Worm (Caenorhabditis elegans): ENCODE data around the gene hpo-25.

The hpo-25 gene

DNA sequence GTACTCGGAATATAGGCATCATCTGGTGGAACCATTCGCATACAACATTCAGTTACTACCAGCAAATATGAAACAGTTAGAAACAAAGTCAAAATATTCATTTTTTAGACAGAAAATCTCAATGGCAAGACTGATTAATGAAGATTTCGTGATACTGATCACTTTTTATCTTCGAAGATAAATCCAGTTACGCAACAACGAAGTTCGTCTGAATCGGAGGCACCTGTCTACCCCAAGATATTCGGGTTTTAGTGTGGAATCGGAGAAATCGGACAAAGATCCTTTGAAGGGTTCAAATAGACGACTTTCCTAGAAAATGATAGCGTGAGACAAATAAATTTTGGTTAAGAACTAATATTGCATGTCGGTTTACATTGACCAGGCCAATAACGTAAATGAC, 26.8 kb downstream of the hpo-25 start, which contains the start of gene F16G10.13:
Gene F16G10.13 (minus strand): TSS at position 101 of the 400 bp plus-strand sequence.
- no peak for TF ChIP-seq mab-5 (tag; optimal IDR thresholded peaks at IDR 0.05)
- no peak for TF ChIP-seq sptf-1 (tag; optimal IDR thresholded peaks at IDR 0.05)
- TF ChIP-seq ham-2 (GFP tag; optimal IDR thresholded peaks at IDR 0.05), result no peak
- TF ChIP-seq nhr-237 (tag; optimal IDR thresholded peaks at IDR 0.05), result no peak

DNA sequence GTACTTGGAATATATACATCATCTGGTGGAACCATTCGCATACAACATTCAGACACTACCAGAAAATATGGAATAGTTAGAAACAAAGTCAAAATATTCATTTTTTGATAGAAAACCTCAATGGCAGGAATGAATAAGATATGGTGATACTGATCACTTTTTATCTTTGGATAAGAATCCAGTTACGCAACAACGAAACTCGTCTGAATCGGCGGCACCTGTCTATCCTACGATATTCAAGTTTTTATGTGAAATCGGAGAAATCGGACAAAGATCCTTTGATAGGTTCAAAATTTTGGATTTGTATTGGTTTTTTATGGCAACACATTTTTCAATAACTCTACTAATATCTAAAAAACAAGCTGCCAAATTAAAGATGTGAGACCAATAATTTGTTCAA, 29.8 kb downstream of the hpo-25 start, which contains the start of gene F16G10.14:
Gene F16G10.14 (minus strand): TSS at position 101 of the 400 bp plus-strand sequence.
- TF ChIP-seq ceh-43 (GFP tag; optimal IDR thresholded peaks at IDR 0.05) (no peak), snpc-4 (tag; optimal IDR thresholded peaks at IDR 0.05) (no peak), blmp-1 (tag; optimal IDR thresholded peaks at IDR 0.05) (no peak), lin-32 (GFP tag; optimal IDR thresholded peaks at IDR 0.05) (no peak), ces-1 (GFP tag; optimal IDR thresholded peaks at IDR 0.05) (no peak), sem-2 (GFP tag; optimal IDR thresholded peaks at IDR 0.05) (no peak)

DNA sequence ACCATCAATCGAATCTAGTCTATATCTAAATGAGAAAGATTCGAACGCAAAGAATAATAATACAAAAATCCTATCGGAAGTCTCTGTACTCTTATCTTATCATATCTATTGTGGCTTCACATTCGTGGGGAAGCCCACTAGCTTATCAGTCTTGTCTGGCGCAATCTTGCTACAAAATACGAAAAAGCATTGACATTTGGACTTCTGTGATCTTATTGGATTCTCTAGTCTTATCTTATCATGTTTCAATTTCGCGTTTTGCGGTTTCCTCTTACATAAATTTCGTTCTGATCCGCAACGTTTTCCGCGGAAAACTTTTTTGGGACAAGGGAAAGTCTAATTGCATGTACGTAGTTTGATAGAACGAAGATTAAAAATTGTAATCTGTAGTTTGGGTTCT, 30.8 kb downstream of the hpo-25 start:
- TF ChIP-seq elt-3 (tag; optimal IDR thresholded peaks at IDR 0.05) (no peak), nhr-237 (tag; optimal IDR thresholded peaks at IDR 0.05) (no peak), ceh-39 (tag; optimal IDR thresholded peaks at IDR 0.05) (no peak), flh-1 (GFP tag; optimal IDR thresholded peaks at IDR 0.05) (no peak)

DNA sequence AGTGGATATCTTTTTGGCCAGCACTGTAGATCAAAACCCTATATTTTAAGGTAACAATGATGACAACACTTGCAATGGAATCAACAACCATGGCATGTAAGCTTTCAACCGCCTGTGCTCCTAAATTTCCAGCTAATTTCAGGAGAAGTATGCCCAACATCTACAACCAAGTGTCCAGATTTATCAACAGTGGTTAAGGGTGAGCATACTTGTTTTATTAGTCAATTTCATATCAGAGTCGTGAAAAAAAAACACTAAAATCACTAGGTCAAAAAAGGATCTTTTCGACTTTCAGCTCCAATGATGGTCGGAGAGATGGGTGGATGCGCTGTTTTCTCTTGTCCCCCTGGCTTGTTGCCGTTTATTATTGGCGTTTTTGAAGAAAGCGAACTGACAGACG, 34.9 kb downstream of the hpo-25 start, which contains the start of gene F16G10.1:
Gene F16G10.1 (plus strand): TSS at position 301 of the 400 bp plus-strand sequence.
- TF ChIP-seq sptf-1 (tag; optimal IDR thresholded peaks at IDR 0.05) (no peak), nhr-76 (tag; optimal IDR thresholded peaks at IDR 0.05) (no peak)

DNA sequence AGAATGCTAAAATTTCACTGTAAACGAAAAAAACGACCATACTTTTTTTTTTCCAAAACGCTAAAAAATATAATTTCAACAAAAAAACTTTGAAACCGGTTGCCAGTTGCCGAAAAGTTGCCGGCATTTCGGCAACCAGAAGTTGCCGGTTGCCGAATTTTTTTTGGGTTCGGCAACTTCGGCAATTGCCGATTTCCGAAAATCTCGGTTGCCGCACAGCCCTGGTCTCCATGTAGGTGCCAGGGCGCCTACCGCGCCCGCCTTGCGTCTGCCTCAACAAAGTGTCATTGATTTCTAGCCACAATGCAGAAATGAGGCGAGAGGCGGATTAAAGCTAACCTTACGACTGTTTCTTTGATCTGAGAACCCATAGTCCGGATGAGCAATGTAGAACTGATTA, 42.0 kb downstream of the hpo-25 start:
- TF ChIP-seq pha-4 (tag; optimal IDR thresholded peaks at IDR 0.05) (no peak), mep-1 (tag; optimal IDR thresholded peaks at IDR 0.05) (no peak), cnd-1 (tag; optimal IDR thresholded peaks at IDR 0.05) (no peak), drap-1 (GFP tag; optimal IDR thresholded peaks at IDR 0.05) (no peak), ztf-11 (tag; optimal IDR thresholded peaks at IDR 0.05) (no peak), blmp-1 (tag; optimal IDR thresholded peaks at IDR 0.05) (no peak), bed-3 (GFP tag; optimal IDR thresholded peaks at IDR 0.05) (no peak), nhr-28 (tag; optimal IDR thresholded peaks at IDR 0.05) (no peak), lsy-2 (tag; optimal IDR thresholded peaks at IDR 0.05) (no peak), ces-1 (GFP tag; optimal IDR thresholded peaks at IDR 0.05) (no peak), nhr-2 (tag; optimal IDR thresholded peaks at IDR 0.05) (no peak), flh-1 (GFP tag; optimal IDR thresholded peaks at IDR 0.05) (no peak), M03D4.4 (tag; optimal IDR thresholded peaks at IDR 0.05) (no peak), snpc-4 (tag; optimal IDR thresholded peaks at IDR 0.05) (no peak), elt-1 (tag; optimal IDR thresholded peaks at IDR 0.05; ENCODE audit: borderline replicate concordance, insufficient read depth) (no peak), sptf-1 (tag; optimal IDR thresholded peaks at IDR 0.05) (no peak), unc-62 (GFP tag; optimal IDR thresholded peaks at IDR 0.05) (no peak)

DNA sequence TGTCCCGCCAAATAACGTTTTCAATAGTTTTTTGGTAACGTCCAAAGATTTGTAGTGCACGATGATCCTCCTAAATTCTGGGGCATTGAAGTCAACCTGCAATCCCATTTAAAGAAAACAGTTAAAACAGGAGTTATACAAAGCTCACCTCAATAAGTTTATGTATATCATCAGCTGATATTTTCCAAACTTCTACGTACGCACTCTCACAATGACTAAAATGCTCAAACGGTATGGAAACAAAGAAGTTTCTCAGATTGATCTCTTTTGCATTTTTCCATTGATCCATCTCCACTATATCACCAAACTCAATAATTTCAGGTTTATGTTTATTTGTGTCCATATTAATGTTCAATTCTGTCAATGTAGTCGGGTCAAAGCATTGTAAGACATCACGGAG, 42.5 kb downstream of the hpo-25 start:
- TF ChIP-seq nhr-2 (tag; optimal IDR thresholded peaks at IDR 0.05) (no peak), lin-13 (tag; optimal IDR thresholded peaks at IDR 0.05) (no peak), elt-1 (tag; optimal IDR thresholded peaks at IDR 0.05; ENCODE audit: borderline replicate concordance, insufficient read depth) (no peak), cnd-1 (tag; optimal IDR thresholded peaks at IDR 0.05) (no peak), zip-8 (tag; optimal IDR thresholded peaks at IDR 0.05) (no peak), ham-2 (GFP tag; optimal IDR thresholded peaks at IDR 0.05) (no peak)

DNA sequence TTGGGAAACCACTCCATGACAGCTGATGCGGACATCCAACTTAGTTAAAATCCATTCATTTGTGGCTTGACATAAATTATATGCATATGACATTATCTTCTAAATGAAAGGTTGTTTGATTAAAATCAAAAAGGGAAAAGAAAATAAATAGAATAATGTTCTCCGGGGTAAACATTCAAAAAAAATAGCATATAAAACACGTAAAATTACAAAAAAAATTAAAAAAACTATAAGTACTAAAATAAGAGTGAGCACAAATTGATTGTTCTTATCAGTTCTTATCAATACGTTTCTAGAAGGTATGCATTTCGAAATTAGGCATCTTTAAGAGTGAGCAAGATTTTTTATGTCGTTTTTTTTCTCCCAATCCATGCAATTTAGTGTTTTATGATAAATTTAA, 43.6 kb downstream of the hpo-25 start, which contains the start of gene fbxa-182:
Gene fbxa-182 (minus strand): TSS at position 101 of the 400 bp plus-strand sequence.
- TF ChIP-seq elt-1 (tag; optimal IDR thresholded peaks at IDR 0.05; ENCODE audit: borderline replicate concordance, insufficient read depth), result no peak
- no peak for TF ChIP-seq lin-32 (GFP tag; optimal IDR thresholded peaks at IDR 0.05)
- TF ChIP-seq tbx-8 (GFP tag; optimal IDR thresholded peaks at IDR 0.05), result no peak
- no peak for TF ChIP-seq nhr-28 (tag; optimal IDR thresholded peaks at IDR 0.05)
- TF ChIP-seq lin-13 (tag; optimal IDR thresholded peaks at IDR 0.05), result no peak
- no peak for TF ChIP-seq nhr-76 (tag; optimal IDR thresholded peaks at IDR 0.05)
- TF ChIP-seq nhr-12 (tag; optimal IDR thresholded peaks at IDR 0.05), result no peak
- no peak for TF ChIP-seq blmp-1 (tag; optimal IDR thresholded peaks at IDR 0.05)
- TF ChIP-seq elt-3 (tag; optimal IDR thresholded peaks at IDR 0.05), result no peak
- no peak for TF ChIP-seq nhr-237 (tag; optimal IDR thresholded peaks at IDR 0.05)
- TF ChIP-seq lsy-2 (tag; optimal IDR thresholded peaks at IDR 0.05), result no peak
- no peak for TF ChIP-seq pha-4 (tag; optimal IDR thresholded peaks at IDR 0.05)
- no peak for TF ChIP-seq unc-39 (tag; optimal IDR thresholded peaks at IDR 0.05)
- TF ChIP-seq ham-2 (GFP tag; optimal IDR thresholded peaks at IDR 0.05), result no peak
- TF ChIP-seq ztf-11 (tag; optimal IDR thresholded peaks at IDR 0.05), result no peak
- no peak for TF ChIP-seq sem-2 (GFP tag; optimal IDR thresholded peaks at IDR 0.05)
- no peak for TF ChIP-seq ceh-43 (GFP tag; optimal IDR thresholded peaks at IDR 0.05)
- no peak for TF ChIP-seq unc-120 (tag; optimal IDR thresholded peaks at IDR 0.05; ENCODE audit: poor library complexity, severe bottlenecking)
- TF ChIP-seq nhr-2 (tag; optimal IDR thresholded peaks at IDR 0.05), result no peak

All from whole organism, mixed stage, embryonic.